Worm (Caenorhabditis elegans) whole organism, L2 larva: Measurements from ENCODE around the gene sms-2.
A peak's percentile ranks its signal among the peaks of the same experiment; 100 is the strongest.

Source experiments
- alr-1 ChIP-seq: fragments of 150-350 bp; optimal IDR thresholded peaks from 2 replicates; lab custom pipeline; 2014; ENCODE audit warnings: missing biosample characterization, missing genetic modification characterization
- aly-2 ChIP-seq: fragments of 150-350 bp; optimal IDR thresholded peaks from 2 replicates; lab custom pipeline; 2014; ENCODE audit warnings: missing biosample characterization, missing genetic modification characterization
- blmp-1 ChIP-seq: sonication (generic microtip); optimal IDR thresholded peaks from 2 replicates; lab custom pipeline; 2017; ENCODE audit warnings: missing genetic modification characterization, mild to moderate bottlenecking, missing compliant biosample characterization, antibody characterized with exemption, moderate library complexity; ENCODE audit not compliant: insufficient read depth
- crh-2 ChIP-seq: sonication (generic microtip); optimal IDR thresholded peaks from 2 replicates; lab custom pipeline; 2017; ENCODE audit warnings: missing biosample characterization, missing genetic modification characterization
- dmd-4 ChIP-seq: sonication (generic microtip); optimal IDR thresholded peaks from 2 replicates; lab custom pipeline; 2017; ENCODE audit warnings: missing biosample characterization, missing genetic modification characterization
- lin-39 ChIP-seq: fragments of 150-350 bp; optimal IDR thresholded peaks from 2 replicates; lab custom pipeline; 2014; ENCODE audit warnings: missing biosample characterization, missing genetic modification reagents, missing genetic modification characterization
- nhr-12 ChIP-seq: fragments of 150-350 bp; optimal IDR thresholded peaks from 2 replicates; lab custom pipeline; 2014; ENCODE audit warnings: missing biosample characterization, missing genetic modification characterization
- nhr-237 ChIP-seq: fragments of 150-350 bp; optimal IDR thresholded peaks from 2 replicates; lab custom pipeline; 2014; ENCODE audit warnings: missing biosample characterization, missing genetic modification characterization
- sem-4 ChIP-seq: fragments of 150-350 bp; optimal IDR thresholded peaks from 2 replicates; lab custom pipeline; 2014; ENCODE audit warnings: missing biosample characterization, missing genetic modification reagents, missing genetic modification characterization
- sma-9 ChIP-seq, 2 experiments: fragments of 150-350 bp in 1 of 2; sonication (generic microtip) in 1 of 2; optimal IDR thresholded peaks; 2 replicates each; lab custom pipeline; 2014 to 2016; ENCODE audit warnings: missing genetic modification characterization in 2 of 2, mild to moderate bottlenecking in 1 of 2, missing biosample characterization in 1 of 2, missing compliant biosample characterization in 1 of 2, missing genetic modification reagents in 1 of 2, moderate library complexity in 1 of 2
- unc-62 ChIP-seq: fragments of 150-350 bp; optimal IDR thresholded peaks from 2 replicates; lab custom pipeline; 2014; ENCODE audit warnings: missing biosample characterization, missing genetic modification reagents, missing genetic modification characterization
- ztf-4 ChIP-seq: fragments of 150-350 bp; optimal IDR thresholded peaks from 2 replicates; lab custom pipeline; 2014; ENCODE audit warnings: missing biosample characterization, missing genetic modification characterization

DNA sequence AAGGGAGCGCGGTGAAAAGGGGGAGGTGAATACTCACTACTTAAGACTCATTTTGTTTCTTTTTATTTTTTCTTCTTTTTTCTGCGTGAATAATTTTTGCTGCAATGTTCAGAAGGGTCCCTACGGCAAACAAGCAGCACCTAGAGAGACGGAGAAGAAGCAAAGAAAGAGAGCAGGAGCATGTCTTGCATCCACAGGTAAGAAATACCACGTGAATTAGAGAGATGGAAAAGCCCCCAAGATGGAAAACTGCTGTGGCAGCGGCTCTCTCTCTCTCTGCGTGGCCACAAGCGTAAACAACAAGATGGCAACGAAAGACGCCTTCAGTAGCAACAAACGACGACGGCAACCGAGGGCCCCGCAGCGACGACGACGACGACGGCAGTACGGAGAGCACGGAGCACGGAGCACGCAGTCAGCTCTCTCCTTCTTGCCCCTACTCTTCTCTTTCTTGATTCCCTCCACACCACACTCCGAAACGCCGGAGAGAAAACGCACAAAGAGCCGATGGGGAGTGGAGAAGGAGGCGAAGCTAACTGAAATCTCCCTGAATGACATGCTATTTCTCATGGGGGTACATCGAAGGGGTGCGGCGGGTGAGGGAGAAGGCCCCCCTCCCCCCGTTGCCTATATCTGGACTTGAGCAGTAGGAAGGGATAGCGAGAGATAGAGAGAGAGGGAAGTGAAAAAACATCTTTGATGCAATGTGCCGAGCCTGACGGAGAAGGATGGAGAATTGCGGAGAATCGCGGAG, 44.1 kb upstream of the sms-2 start:
- TF ChIP-seq unc-62 (GFP tag; lab: Kevin White, UChicago) (no peak), blmp-1 (no peak), nhr-12 (tag; lab: Kevin White, UChicago) (no peak), alr-1 (tag; lab: Kevin White, UChicago) (no peak), nhr-237 (tag; lab: Kevin White, UChicago) (no peak), lin-39 (tag; lab: Kevin White, UChicago) (peak; percentile 12), sem-4 (tag; lab: Kevin White, UChicago) (peak; percentile 51), aly-2 (tag; lab: Kevin White, UChicago) (no peak), dmd-4 (tag; lab: Kevin White, UChicago) (no peak), crh-2 (tag; lab: Kevin White, UChicago) (peak; percentile 51), ztf-4 (tag; lab: Kevin White, UChicago) (peak; percentile 31), sma-9 (GFP tag; optimal IDR thresholded peaks at IDR 0.05; lab: Kevin White, UChicago) (peak; percentile 75), sma-9 (tag; optimal IDR thresholded peaks at IDR 0.05; lab: Kevin White, UChicago) (no peak)
